Fruit fly (Drosophila melanogaster): ENCODE results near the gene CG32487.

Gene CG32487

dm6 chr3L:2986302-2986701 is 30.8 kb downstream of the CG32487 start:
- no peak for TF ChIP-seq psq (optimal IDR thresholded peaks at IDR 0.05)
- TF ChIP-seq EcR (GFP tag; optimal IDR thresholded peaks at IDR 0.05) = no peak
- TF ChIP-seq CG8478 (optimal IDR thresholded peaks at IDR 0.05) = no peak
- no peak for TF ChIP-seq usp (GFP tag; optimal IDR thresholded peaks at IDR 0.05)
- TF ChIP-seq pan (optimal IDR thresholded peaks at IDR 0.05) = no peak
- TF ChIP-seq Dll (optimal IDR thresholded peaks at IDR 0.05) = no peak

dm6 chr3L:2980856-2981255 is 36.2 kb downstream of the CG32487 start, which contains the start of gene CPT2:
TSS of gene CPT2 (plus strand) at chr3L:2981022.
- no peak for TF ChIP-seq EcR (GFP tag; optimal IDR thresholded peaks at IDR 0.05)
- TF ChIP-seq psq (optimal IDR thresholded peaks at IDR 0.05) = no peak
- no peak for TF ChIP-seq Dll (optimal IDR thresholded peaks at IDR 0.05)
- TF ChIP-seq usp (GFP tag; optimal IDR thresholded peaks at IDR 0.05) = no peak
- no peak for TF ChIP-seq CG8478 (optimal IDR thresholded peaks at IDR 0.05)
- TF ChIP-seq pan (optimal IDR thresholded peaks at IDR 0.05) = no peak
